Worm (Caenorhabditis elegans) whole organism, L4 larva: Measurements from ENCODE around the gene F14D2.19.

Source experiments
- R02D3.7 ChIP-seq: fragments of 150-350 bp; sonication (generic microtip); optimal IDR thresholded peaks from 3 replicates; lab custom pipeline; 2014; ENCODE audit warnings: missing biosample characterization, missing genetic modification characterization
- dmd-8 ChIP-seq: fragments of 200-800 bp; sonication (Bioruptor generic); IDR thresholded peaks from 2 replicates; pipeline ENCODE4 v1.3.6; 2022; ENCODE audit warnings: missing genetic modification characterization, missing compliant biosample characterization
- hlh-30 ChIP-seq: sonication (generic microtip); optimal IDR thresholded peaks from 2 replicates; lab custom pipeline; 2017; ENCODE audit warnings: antibody characterized with exemption, mild to moderate bottlenecking, missing genetic modification characterization, missing compliant biosample characterization; ENCODE audit not compliant: insufficient read depth
- lsy-2 ChIP-seq, 2 experiments: fragments of 150-350 bp in 1 of 2; sonication (generic microtip) in 1 of 2; optimal IDR thresholded peaks; 2 replicates each; lab custom pipeline; 2014 to 2017; ENCODE audit warnings: missing biosample characterization in 2 of 2, missing genetic modification characterization in 2 of 2
- nhr-11 ChIP-seq: fragments of 150-350 bp; optimal IDR thresholded peaks from 2 replicates; lab custom pipeline; 2014; ENCODE audit warnings: missing biosample characterization, missing genetic modification characterization
- nhr-237 ChIP-seq: sonication (generic microtip); optimal IDR thresholded peaks from 2 replicates; lab custom pipeline; 2017; ENCODE audit warnings: missing biosample characterization, missing genetic modification characterization
- nhr-25 ChIP-seq: sonication (generic microtip); optimal IDR thresholded peaks from 2 replicates; lab custom pipeline; 2017; ENCODE audit warnings: missing genetic modification characterization, mild to moderate bottlenecking, missing compliant biosample characterization, antibody characterized with exemption, moderate library complexity, borderline replicate concordance; ENCODE audit not compliant: insufficient read depth
- nhr-76 ChIP-seq: fragments of 150-350 bp; optimal IDR thresholded peaks from 2 replicates; lab custom pipeline; 2014; ENCODE audit warnings: missing biosample characterization, missing genetic modification characterization
- nhr-77 ChIP-seq: fragments of 150-350 bp; optimal IDR thresholded peaks from 2 replicates; lab custom pipeline; 2014; ENCODE audit warnings: missing biosample characterization, missing genetic modification characterization
- pha-4 ChIP-seq, 2 experiments: fragments of 150-350 bp in 1 of 2; fragments of 200-800 bp in 1 of 2; sonication (Bioruptor generic) in 1 of 2; IDR thresholded peaks in 1 of 2; optimal IDR thresholded peaks in 1 of 2; 2 replicates each; pipeline versions ENCODE4 v1.3.6 to Lab custom; 2014 to 2022; ENCODE audit warnings: missing genetic modification characterization in 2 of 2, missing genetic modification reagents in 2 of 2, missing biosample characterization in 1 of 2, missing compliant biosample characterization in 1 of 2

- TF ChIP-seq dmd-8 (GFP tag; lab: Robert Waterston, UW) (no peak), nhr-76 (tag; lab: Kevin White, UChicago) (no peak), lsy-2 (tag; optimal IDR thresholded peaks at IDR 0.05; lab: Kevin White, UChicago) (no peak), hlh-30 (no peak), R02D3.7 (tag; lab: Kevin White, UChicago) (no peak), pha-4 (GFP tag; IDR thresholded peaks at IDR 0.05; lab: Robert Waterston, UW) (no peak), pha-4 (tag; optimal IDR thresholded peaks at IDR 0.05; lab: Kevin White, UChicago) (no peak), nhr-77 (tag; lab: Kevin White, UChicago) (no peak), nhr-25 (tag; lab: Kevin White, UChicago) (no peak), nhr-11 (tag; lab: Kevin White, UChicago) (no peak), nhr-237 (tag; lab: Kevin White, UChicago) (no peak)
Measured at ce11 chrII:3373875-3374274, 36.9 kb upstream of the F14D2.19 start.
